Worm (Caenorhabditis elegans): ENCODE results near the gene T23D5.8.
"Not testable (repeated sequence)": the region's sequence is repeated elsewhere in the genome, so short reads cannot be mapped to it uniquely, and the experiment has no call there.

The T23D5.8 gene

ce11 chrV:15752049-15752448 lies 3.8 kb upstream of the T23D5.8 start, which contains the start of gene str-43:
str-43 (minus strand) TSS chrV:15752149.
- TF ChIP-seq unc-62 (GFP tag; optimal IDR thresholded peaks at IDR 0.05): no peak

DNA sequence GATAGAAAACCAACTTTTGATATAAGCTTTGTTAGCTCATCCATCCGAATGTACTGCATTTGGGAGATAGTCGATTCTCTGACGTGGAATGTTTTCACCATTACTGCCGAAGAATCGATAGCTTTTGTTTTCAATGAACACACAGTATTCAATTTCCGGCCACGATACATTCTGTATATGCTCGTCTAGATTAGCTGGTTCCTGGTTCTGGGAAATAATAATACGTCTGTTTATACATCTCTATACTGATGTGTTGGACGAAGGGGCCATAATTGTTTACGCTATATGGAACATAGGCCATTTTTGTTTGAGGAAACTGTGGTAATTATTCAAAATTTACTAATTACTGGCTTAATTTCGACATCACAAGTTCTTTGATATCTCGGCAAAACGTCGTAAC lies 1.9 kb upstream of the T23D5.8 start, which contains the start of gene str-6:
str-6 (minus strand) TSS at position 101 of the 400 bp plus-strand sequence.
- no peak for TF ChIP-seq unc-62 (GFP tag; optimal IDR thresholded peaks at IDR 0.05)

DNA sequence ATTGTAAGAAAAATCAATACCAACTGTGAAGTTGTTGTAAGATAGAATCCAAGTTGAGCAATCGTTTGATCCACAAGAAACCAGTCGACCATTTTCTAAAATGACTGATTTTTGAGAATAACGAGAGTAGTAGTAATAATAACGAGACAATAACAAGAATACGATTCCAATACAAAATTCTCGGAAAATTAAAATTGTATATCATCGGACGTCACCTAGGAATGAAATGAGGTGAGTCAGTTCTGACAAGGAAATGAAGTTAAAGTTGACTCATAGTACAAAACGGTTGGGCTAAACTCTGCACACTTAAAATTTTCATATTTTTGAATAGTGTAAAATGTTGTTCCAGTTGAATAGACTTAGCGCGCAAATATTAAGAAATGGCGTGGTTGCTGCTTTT lies 3.9 kb downstream of the T23D5.8 start, which contains the start of gene str-19:
str-19 (minus strand) TSS at position 101 of the 400 bp plus-strand sequence.
- not testable (repeated sequence) for TF ChIP-seq unc-62 (GFP tag; optimal IDR thresholded peaks at IDR 0.05)

ce11 chrV:15741851-15742250 lies 6.4 kb downstream of the T23D5.8 start, which contains the start of gene str-18:
str-18 (minus strand) TSS chrV:15741951.
- TF ChIP-seq unc-62 (GFP tag; optimal IDR thresholded peaks at IDR 0.05): no peak

ce11 chrV:15735720-15736119 lies 12.5 kb downstream of the T23D5.8 start, which contains the start of gene str-27:
str-27 (minus strand) TSS chrV:15735820.
- no peak for TF ChIP-seq unc-62 (GFP tag; optimal IDR thresholded peaks at IDR 0.05)

DNA sequence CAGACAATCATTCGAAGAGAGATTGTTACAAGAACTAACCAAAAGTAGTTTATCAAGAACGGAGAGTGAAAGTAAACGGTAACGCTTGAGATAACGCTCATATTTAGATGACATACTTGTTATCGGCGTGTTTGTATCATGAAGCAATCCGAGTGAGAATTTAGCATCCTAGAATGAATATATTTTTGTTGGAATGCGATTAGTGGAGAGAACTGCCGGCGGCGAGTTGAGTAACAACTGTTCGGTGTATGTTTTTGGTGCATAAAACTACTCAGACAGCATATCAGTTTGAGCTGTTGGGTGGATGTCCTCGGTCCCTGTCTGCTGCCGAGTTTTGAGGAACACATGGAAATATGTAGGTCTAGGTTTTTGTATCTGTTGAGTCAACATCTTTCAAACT lies 14.7 kb downstream of the T23D5.8 start, which contains the start of gene T23D5.3:
T23D5.3 (minus strand) TSS at position 101 of the 400 bp plus-strand sequence.
- no peak for TF ChIP-seq unc-62 (GFP tag; optimal IDR thresholded peaks at IDR 0.05)

- no peak for TF ChIP-seq unc-62 (GFP tag; optimal IDR thresholded peaks at IDR 0.05)
These were observed 15.2 kb downstream of the T23D5.8 start for ce11 chrV:15733020-15733419.

DNA sequence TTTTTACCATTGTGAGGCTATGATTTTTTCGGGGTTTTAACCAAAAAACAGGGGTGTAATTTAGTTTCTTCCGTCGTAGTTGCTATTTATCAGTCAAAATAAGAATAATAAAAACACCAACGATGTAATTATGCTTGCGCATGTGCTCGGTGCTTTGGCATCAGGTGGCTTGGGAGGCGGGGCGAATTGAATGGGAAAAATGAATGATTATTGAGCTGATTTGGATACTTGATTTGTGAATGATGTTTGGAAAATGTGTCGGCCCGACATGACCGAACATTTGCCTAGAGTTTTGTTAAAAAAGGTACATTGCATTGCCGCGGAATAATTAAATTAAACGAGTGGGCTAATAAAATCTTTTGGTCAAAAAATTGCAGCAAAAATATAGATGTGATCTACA lies 16.0 kb downstream of the T23D5.8 start, which contains the start of gene str-38:
str-38 (minus strand) TSS at position 101 of the 400 bp plus-strand sequence.
- no peak for TF ChIP-seq unc-62 (GFP tag; optimal IDR thresholded peaks at IDR 0.05)

DNA sequence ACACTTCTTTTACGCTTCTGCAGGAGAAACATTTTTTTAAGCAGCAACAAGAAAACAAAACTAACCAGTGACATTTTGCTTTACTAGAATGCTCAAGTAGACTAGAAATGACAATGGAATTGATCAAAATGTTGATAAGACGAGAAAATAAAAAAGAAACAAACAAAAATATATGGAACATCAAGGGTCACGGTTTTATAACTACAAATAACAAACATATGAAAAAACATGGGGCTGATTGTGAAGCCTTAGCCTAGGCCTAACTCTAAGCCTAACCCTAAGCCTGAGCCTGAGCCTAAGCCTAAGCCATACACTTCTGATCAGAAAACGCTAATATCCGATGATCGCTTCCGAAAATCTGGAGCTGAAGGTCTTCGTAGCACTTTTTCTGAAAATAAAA lies 17.8 kb downstream of the T23D5.8 start, which contains the start of gene Y6E2A.10:
Y6E2A.10 (minus strand) TSS at position 101 of the 400 bp plus-strand sequence.
- no peak for TF ChIP-seq unc-62 (GFP tag; optimal IDR thresholded peaks at IDR 0.05)

DNA sequence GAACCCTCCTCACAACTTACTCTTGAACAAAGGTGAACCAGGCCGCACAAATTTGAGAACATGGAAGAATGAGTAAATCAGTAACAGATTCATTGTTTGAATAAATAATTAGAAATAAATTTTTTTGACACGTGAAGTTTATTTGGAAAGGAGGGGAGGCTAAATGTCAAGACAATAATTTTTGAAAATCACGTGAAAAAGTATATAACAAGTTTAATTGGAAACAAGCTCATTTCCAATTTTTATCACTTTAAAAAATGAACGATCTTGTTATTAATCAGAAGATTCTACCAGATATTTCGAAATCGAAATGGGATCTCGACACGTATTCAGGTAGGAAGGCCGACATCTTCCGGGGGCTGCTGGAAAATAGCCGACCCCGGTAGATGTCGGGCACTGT lies 21.6 kb downstream of the T23D5.8 start, which contains the start of the genes irld-57 and sfxn-1.3:
irld-57 (minus strand) TSS at position 101 of the 400 bp plus-strand sequence.
sfxn-1.3 (plus strand) TSS at position 232 of the 400 bp plus-strand sequence.
- no peak for TF ChIP-seq unc-62 (GFP tag; optimal IDR thresholded peaks at IDR 0.05)

ce11 chrV:15721888-15722287 lies 26.4 kb downstream of the T23D5.8 start, which contains the start of gene srh-140:
srh-140 (plus strand) TSS chrV:15722188.
- no peak for TF ChIP-seq unc-62 (GFP tag; optimal IDR thresholded peaks at IDR 0.05)

- TF ChIP-seq unc-62 (GFP tag; optimal IDR thresholded peaks at IDR 0.05): no peak
These were observed 26.8 kb downstream of the T23D5.8 start for ce11 chrV:15721431-15721830.

DNA sequence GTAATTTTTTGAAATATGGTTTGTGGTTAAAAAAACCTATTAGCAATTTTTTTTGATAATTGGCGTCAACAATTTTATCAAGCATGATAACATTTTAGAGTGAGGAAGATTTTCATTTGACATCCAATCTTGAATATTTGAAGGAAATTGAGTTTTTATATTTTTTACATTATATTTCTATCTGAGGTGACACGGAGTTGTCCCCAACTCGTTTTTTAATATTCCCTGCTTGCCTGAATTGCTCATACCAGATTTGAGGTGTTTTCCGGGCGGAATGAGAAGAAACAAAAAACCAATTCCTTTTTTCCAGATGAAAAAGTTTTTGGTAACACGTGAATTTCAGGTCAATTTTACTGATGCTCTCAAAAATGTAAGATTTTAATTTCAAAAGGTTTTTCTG lies 28.7 kb downstream of the T23D5.8 start, which contains the start of gene Y6E2A.7:
Y6E2A.7 (plus strand) TSS at position 301 of the 400 bp plus-strand sequence.
- TF ChIP-seq unc-62 (GFP tag; optimal IDR thresholded peaks at IDR 0.05): no peak

ce11 chrV:15718562-15718961 lies 29.7 kb downstream of the T23D5.8 start, which contains the start of gene Y6E2A.5:
Y6E2A.5 (minus strand) TSS chrV:15718662.
- no peak for TF ChIP-seq unc-62 (GFP tag; optimal IDR thresholded peaks at IDR 0.05)

DNA sequence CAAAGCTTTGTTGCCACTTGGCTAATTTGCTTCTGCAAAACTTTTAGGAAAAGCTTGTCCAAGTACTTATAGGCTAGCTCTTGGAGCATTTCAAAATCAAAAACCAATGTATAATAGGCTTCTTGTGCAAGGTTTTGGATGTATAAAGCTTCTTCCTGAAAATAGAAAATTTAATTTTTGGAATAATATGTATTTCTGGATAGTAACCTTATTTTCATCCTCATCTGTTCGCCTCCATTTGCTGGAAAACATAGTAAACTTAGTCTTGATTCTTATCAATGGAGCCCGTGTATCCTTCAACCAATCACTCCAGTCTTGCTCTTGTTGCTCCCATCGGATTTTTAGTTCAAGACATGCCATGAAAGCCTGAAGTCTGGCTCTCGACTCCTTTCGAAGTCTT lies 31.6 kb downstream of the T23D5.8 start, which contains the start of gene Y6E2A.4:
Y6E2A.4 (minus strand) TSS at position 101 of the 400 bp plus-strand sequence.
- no peak for TF ChIP-seq unc-62 (GFP tag; optimal IDR thresholded peaks at IDR 0.05)

- no peak for TF ChIP-seq unc-62 (GFP tag; optimal IDR thresholded peaks at IDR 0.05)
These were observed 32.6 kb downstream of the T23D5.8 start for ce11 chrV:15715636-15716035.

- TF ChIP-seq unc-62 (GFP tag; optimal IDR thresholded peaks at IDR 0.05): no peak
These were observed 35.9 kb downstream of the T23D5.8 start for ce11 chrV:15712385-15712784.
